Fruit fly (Drosophila melanogaster) whole organism, embryonic: ENCODE measurements around the gene CG32544.
A peak's percentile ranks its signal among the peaks of the same experiment; 100 is the strongest.

Experiments used
- Antp ChIP-seq: fragments of 200-800 bp; sonication (Bioruptor generic); optimal IDR thresholded peaks from 3 replicates; lab custom pipeline; 2016; ENCODE audit warnings: missing biosample characterization, missing genetic modification characterization
- CG10209 ChIP-seq: fragments of 200-800 bp; sonication (Bioruptor generic); optimal IDR thresholded peaks from 3 replicates; lab custom pipeline; 2017; ENCODE audit warnings: missing biosample characterization, mild to moderate bottlenecking, missing genetic modification characterization, missing genetic modification reagents
- CG11398 ChIP-seq: fragments of 200-800 bp; sonication (Bioruptor generic); optimal IDR thresholded peaks from 2 replicates; lab custom pipeline; 2016; ENCODE audit warnings: missing biosample characterization, missing genetic modification characterization
- CG1233 ChIP-seq: fragments of 200-800 bp; sonication (Bioruptor generic); optimal IDR thresholded peaks from 4 replicates; lab custom pipeline; 2018; ENCODE audit warnings: missing biosample characterization, mild to moderate bottlenecking, missing genetic modification characterization
- CG14441 ChIP-seq: fragments of 200-800 bp; sonication (Bioruptor generic); IDR thresholded peaks from 2 replicates; pipeline ENCODE4 v1.3.6; 2022; ENCODE audit warnings: missing biosample characterization, missing genetic modification characterization
- CG14710 ChIP-seq: fragments of 200-800 bp; sonication (Bioruptor generic); optimal IDR thresholded peaks from 3 replicates; lab custom pipeline; 2019; ENCODE audit warnings: missing biosample characterization, mild to moderate bottlenecking, missing genetic modification characterization, moderate library complexity
- CG15011 ChIP-seq: fragments of 200-800 bp; sonication (Bioruptor generic); optimal IDR thresholded peaks from 3 replicates; lab custom pipeline; 2018; ENCODE audit warnings: missing biosample characterization, mild to moderate bottlenecking, missing genetic modification characterization
- CG16815 ChIP-seq: fragments of 200-800 bp; sonication (Bioruptor generic); optimal IDR thresholded peaks from 3 replicates; lab custom pipeline; 2017; ENCODE audit warnings: missing biosample characterization, mild to moderate bottlenecking, missing genetic modification characterization
- CG33213 ChIP-seq: fragments of 200-800 bp; sonication (Bioruptor generic); optimal IDR thresholded peaks from 3 replicates; lab custom pipeline; 2016; ENCODE audit warnings: missing biosample characterization, missing genetic modification characterization
- CG34376 ChIP-seq: fragments of 200-800 bp; sonication (Bioruptor generic); optimal IDR thresholded peaks from 2 replicates; lab custom pipeline; 2018; ENCODE audit warnings: missing biosample characterization, mild to moderate bottlenecking, missing genetic modification characterization
- CG3995 ChIP-seq: fragments of 200-800 bp; sonication (Bioruptor generic); optimal IDR thresholded peaks from 3 replicates; lab custom pipeline; 2016; ENCODE audit warnings: missing biosample characterization, missing genetic modification characterization
- CG6272 ChIP-seq: fragments of 200-800 bp; sonication (Bioruptor generic); IDR thresholded peaks from 2 replicates; pipeline ENCODE4 v1.3.6; 2022; ENCODE audit warnings: missing biosample characterization, missing genetic modification characterization
- CG7357 ChIP-seq: fragments of 200-800 bp; sonication (Bioruptor generic); IDR thresholded peaks from 3 replicates; pipeline ENCODE4 v1.3.6; 2022; ENCODE audit warnings: missing biosample characterization, missing genetic modification characterization
- CG7839 ChIP-seq: fragments of 200-800 bp; sonication (Bioruptor generic); optimal IDR thresholded peaks from 3 replicates; lab custom pipeline; 2018; ENCODE audit warnings: missing biosample characterization, mild to moderate bottlenecking, missing genetic modification characterization, moderate library complexity
- Camta ChIP-seq: fragments of 200-800 bp; sonication (Bioruptor generic); optimal IDR thresholded peaks from 2 replicates; lab custom pipeline; 2016; ENCODE audit warnings: missing biosample characterization, missing genetic modification characterization
- Dip3 ChIP-seq: fragments of 200-800 bp; sonication (Bioruptor generic); optimal IDR thresholded peaks from 3 replicates; lab custom pipeline; 2016; ENCODE audit warnings: missing biosample characterization, missing genetic modification characterization
- Dref ChIP-seq: fragments of 200-800 bp; sonication (Bioruptor generic); IDR thresholded peaks from 2 replicates; pipeline ENCODE4 v1.3.6; 2022; ENCODE audit warnings: missing biosample characterization, missing genetic modification characterization
- Eip74EF ChIP-seq, 2 experiments: fragments of 200-800 bp in 1 of 2; fragments of >200 bp in 1 of 2; sonication (Bioruptor generic) in 1 of 2; optimal IDR thresholded peaks; 2 replicates each; lab custom pipeline; 2017 to 2019; ENCODE audit warnings: missing biosample characterization in 2 of 2, missing genetic modification characterization in 2 of 2, mild to moderate bottlenecking in 1 of 2, moderate library complexity in 1 of 2
- Gsc ChIP-seq: fragments of 200-800 bp; sonication (Bioruptor generic); IDR thresholded peaks from 2 replicates; pipeline ENCODE4 v1.3.6; 2022; ENCODE audit warnings: missing biosample characterization, missing genetic modification characterization
- HLH3B ChIP-seq: fragments of 200-800 bp; sonication (Bioruptor generic); IDR thresholded peaks from 2 replicates; pipeline ENCODE4 v1.3.6; 2022; ENCODE audit warnings: missing biosample characterization, missing genetic modification characterization
- Hey ChIP-seq: fragments of 200-800 bp; sonication (Bioruptor generic); optimal IDR thresholded peaks from 3 replicates; lab custom pipeline; 2018; ENCODE audit warnings: missing biosample characterization, mild to moderate bottlenecking, missing genetic modification characterization
- HmgZ ChIP-seq: fragments of 200-800 bp; sonication (Bioruptor generic); optimal IDR thresholded peaks from 2 replicates; lab custom pipeline; 2018; ENCODE audit warnings: missing biosample characterization, mild to moderate bottlenecking, missing genetic modification characterization
- Hr51 ChIP-seq, 2 experiments: fragments of 200-800 bp; sonication (Bioruptor generic); optimal IDR thresholded peaks; 2 replicates in 1 of 2; 3 replicates in 1 of 2; lab custom pipeline; 2016 to 2018; ENCODE audit warnings: missing biosample characterization in 2 of 2, missing genetic modification characterization in 2 of 2, mild to moderate bottlenecking in 1 of 2, moderate library complexity in 1 of 2
- Kr ChIP-seq: fragments of 200-800 bp; sonication (Bioruptor generic); optimal IDR thresholded peaks from 2 replicates; lab custom pipeline; 2017; ENCODE audit warnings: missing biosample characterization, mild to moderate bottlenecking, missing genetic modification characterization
- NFAT ChIP-seq: fragments of 200-800 bp; sonication (Bioruptor generic); IDR thresholded peaks from 2 replicates; pipeline ENCODE4 v1.3.6; 2022; ENCODE audit warnings: missing biosample characterization, missing genetic modification characterization
- Neu2 ChIP-seq: fragments of 200-800 bp; sonication (Bioruptor generic); optimal IDR thresholded peaks from 3 replicates; lab custom pipeline; 2016; ENCODE audit warnings: missing biosample characterization, missing genetic modification characterization, borderline replicate concordance
- Opbp ChIP-seq: fragments of 200-800 bp; sonication (Bioruptor generic); IDR thresholded peaks from 3 replicates; pipeline ENCODE4 v1.3.6; 2022; ENCODE audit warnings: missing biosample characterization, missing genetic modification characterization; ENCODE audit not compliant: partially characterized antibody
- Scr ChIP-seq: fragments of 200-800 bp; sonication (Bioruptor generic); IDR thresholded peaks from 2 replicates; pipeline ENCODE4 v1.3.6; 2022; ENCODE audit warnings: missing biosample characterization, missing genetic modification characterization; ENCODE audit not compliant: partially characterized antibody
- Sox100B ChIP-seq: fragments of 200-800 bp; sonication (Bioruptor generic); optimal IDR thresholded peaks from 3 replicates; lab custom pipeline; 2018; ENCODE audit warnings: missing biosample characterization, mild to moderate bottlenecking, missing genetic modification characterization
- Sry-β ChIP-seq: fragments of 200-800 bp; sonication (Bioruptor generic); optimal IDR thresholded peaks from 2 replicates; lab custom pipeline; 2018; ENCODE audit warnings: missing biosample characterization, mild to moderate bottlenecking, missing genetic modification characterization, moderate library complexity
- Stat92E ChIP-seq, 3 experiments: fragments of >200 bp in 2 of 3; fragments of 200-800 bp in 1 of 3; sonication (Bioruptor generic) in 1 of 3; optimal IDR thresholded peaks; 2 replicates each; lab custom pipeline; 2017 to 2019; ENCODE audit warnings: missing biosample characterization in 3 of 3, missing genetic modification characterization in 3 of 3, mild to moderate bottlenecking in 1 of 3, moderate library complexity in 1 of 3
- abd-A ChIP-seq: fragments of 200-800 bp; sonication (Bioruptor generic); optimal IDR thresholded peaks from 3 replicates; lab custom pipeline; 2019; ENCODE audit warnings: missing biosample characterization, mild to moderate bottlenecking, missing genetic modification characterization, moderate library complexity
- al ChIP-seq: fragments of 200-800 bp; sonication (Bioruptor generic); IDR thresholded peaks from 2 replicates; pipeline ENCODE4 v1.3.6; 2022; ENCODE audit warnings: missing biosample characterization, missing genetic modification characterization
- bbx ChIP-seq: fragments of 200-800 bp; sonication (Bioruptor generic); IDR thresholded peaks from 2 replicates; pipeline ENCODE4 v1.3.6; 2022; ENCODE audit warnings: missing biosample characterization, missing genetic modification characterization; ENCODE audit not compliant: partially characterized antibody
- bcd ChIP-seq: fragments of 200-800 bp; sonication (Bioruptor generic); optimal IDR thresholded peaks from 2 replicates; lab custom pipeline; 2017; ENCODE audit warnings: missing biosample characterization, mild to moderate bottlenecking, missing genetic modification characterization
- croc ChIP-seq: fragments of 200-800 bp; sonication (Bioruptor generic); conservative IDR thresholded peaks from 3 replicates; pipeline ENCODE4 v1.3.6; 2022; ENCODE audit warnings: missing biosample characterization, missing genetic modification characterization
- dimm ChIP-seq: fragments of 200-800 bp; sonication (Bioruptor generic); IDR thresholded peaks from 2 replicates; pipeline ENCODE4 v1.3.6; 2022; ENCODE audit warnings: missing biosample characterization, missing genetic modification characterization
- emc ChIP-seq: fragments of 200-800 bp; sonication (Bioruptor generic); optimal IDR thresholded peaks from 2 replicates; lab custom pipeline; 2016; ENCODE audit warnings: missing biosample characterization, missing genetic modification characterization
- en ChIP-seq: fragments of 200-800 bp; sonication (Bioruptor generic); optimal IDR thresholded peaks from 2 replicates; lab custom pipeline; 2016; ENCODE audit warnings: missing biosample characterization, missing genetic modification characterization
- fd96Cb ChIP-seq: fragments of 200-800 bp; sonication (Bioruptor generic); optimal IDR thresholded peaks from 2 replicates; lab custom pipeline; 2018; ENCODE audit warnings: missing biosample characterization, mild to moderate bottlenecking, missing genetic modification characterization, moderate library complexity
- fu2 ChIP-seq: fragments of 200-800 bp; sonication (Bioruptor generic); optimal IDR thresholded peaks from 2 replicates; lab custom pipeline; 2016; ENCODE audit warnings: missing biosample characterization, missing genetic modification characterization
- gsb-n ChIP-seq: fragments of 200-800 bp; sonication (Bioruptor generic); optimal IDR thresholded peaks from 3 replicates; lab custom pipeline; 2018; ENCODE audit warnings: missing biosample characterization, mild to moderate bottlenecking, missing genetic modification characterization
- hbn ChIP-seq: fragments of 200-800 bp; sonication (Bioruptor generic); IDR thresholded peaks from 2 replicates; pipeline ENCODE4 v1.3.6; 2022; ENCODE audit warnings: missing biosample characterization, missing genetic modification characterization; ENCODE audit not compliant: partially characterized antibody
- inv ChIP-seq: fragments of 200-800 bp; sonication (Bioruptor generic); IDR thresholded peaks from 2 replicates; pipeline ENCODE4 v1.3.6; 2022; ENCODE audit warnings: missing biosample characterization, missing genetic modification characterization; ENCODE audit not compliant: partially characterized antibody
- kay ChIP-seq: fragments of 200-800 bp; sonication (Bioruptor generic); optimal IDR thresholded peaks from 2 replicates; lab custom pipeline; 2016; ENCODE audit warnings: missing biosample characterization, missing genetic modification characterization
- mirr ChIP-seq: fragments of 200-800 bp; sonication (Bioruptor generic); optimal IDR thresholded peaks from 3 replicates; lab custom pipeline; 2018; ENCODE audit warnings: missing biosample characterization, mild to moderate bottlenecking, missing genetic modification characterization
- sens-2 ChIP-seq: fragments of 200-800 bp; sonication (Bioruptor generic); IDR thresholded peaks from 2 replicates; pipeline ENCODE4 v1.3.6; 2022; ENCODE audit warnings: missing biosample characterization, missing genetic modification characterization
- tna ChIP-seq: fragments of 200-800 bp; sonication (Bioruptor generic); IDR thresholded peaks from 2 replicates; pipeline ENCODE4 v1.3.6; 2022; ENCODE audit warnings: missing biosample characterization, missing genetic modification characterization; ENCODE audit not compliant: partially characterized antibody
- usp ChIP-seq: fragments of >200 bp; optimal IDR thresholded peaks from 2 replicates; lab custom pipeline; 2017; ENCODE audit warnings: missing biosample characterization, missing genetic modification characterization
- vvl ChIP-seq: fragments of 200-800 bp; sonication (Bioruptor generic); IDR thresholded peaks from 2 replicates; pipeline ENCODE4 v1.3.6; 2022; ENCODE audit warnings: missing biosample characterization, missing genetic modification characterization

Gene CG32544

dm6 chrX:18857916-18858315 lies 2.2 kb upstream of the CG32544 start, which contains the start of gene Usp39 (continued):
- TF ChIP-seq inv, result peak; percentile 55
- no peak for TF ChIP-seq bcd
- no peak for TF ChIP-seq fu2
- TF ChIP-seq en (GFP tag; lab: Kevin White, UChicago), result no peak
- TF ChIP-seq vvl (GFP tag; lab: Robert Waterston, UW), result no peak
- TF ChIP-seq Sox100B (GFP tag; lab: Kevin White, UChicago), result no peak
- no peak for TF ChIP-seq CG15011
- no peak for TF ChIP-seq Antp
- no peak for TF ChIP-seq fd96Cb (tag; lab: Kevin White, UChicago)
- no peak for TF ChIP-seq mirr (GFP tag; lab: Kevin White, UChicago)
- TF ChIP-seq sens-2, result no peak
- TF ChIP-seq hbn (GFP tag; lab: Robert Waterston, UW), result 0 out of 2 replicates have a peak, but pooled peaks have one; percentile 22
- no peak for TF ChIP-seq tna
- TF ChIP-seq Opbp (GFP tag; lab: Robert Waterston, UW), result 0 out of 3 replicates have a peak, but pooled peaks have one; percentile 21
- no peak for TF ChIP-seq gsb-n (tag; lab: Kevin White, UChicago)
- no peak for TF ChIP-seq dimm
- no peak for TF ChIP-seq croc
- TF ChIP-seq abd-A (tag; lab: Kevin White, UChicago), result no peak
- 0 out of 2 replicates have a peak, but pooled peaks have one; percentile 14 for TF ChIP-seq NFAT
- TF ChIP-seq CG16815 (GFP tag; lab: Kevin White, UChicago), result no peak
- TF ChIP-seq CG14441 (GFP tag; lab: Robert Waterston, UW), result no peak
- no peak for TF ChIP-seq Eip74EF (GFP tag; optimal IDR thresholded peaks at IDR 0.05; lab: Kevin White, UChicago)
- TF ChIP-seq bbx (GFP tag; lab: Robert Waterston, UW), result peak; percentile 66
- peak; percentile 68 for TF ChIP-seq CG14710 (tag; lab: Kevin White, UChicago)
- TF ChIP-seq emc (GFP tag; lab: Kevin White, UChicago), result no peak
- TF ChIP-seq Dip3 (GFP tag; lab: Kevin White, UChicago), result no peak
- TF ChIP-seq CG3995, result no peak
- no peak for TF ChIP-seq Gsc (GFP tag; lab: Robert Waterston, UW)
- no peak for TF ChIP-seq HmgZ (tag; lab: Kevin White, UChicago)
- peak; percentile 99 for TF ChIP-seq CG7357 (GFP tag; lab: Robert Waterston, UW)
- TF ChIP-seq CG34376, result no peak
- TF ChIP-seq CG33213, result no peak
- TF ChIP-seq CG10209, result no peak
- no peak for TF ChIP-seq HLH3B (GFP tag; lab: Robert Waterston, UW)
- no peak for TF ChIP-seq kay (GFP tag; lab: Kevin White, UChicago)
- TF ChIP-seq CG6272, result no peak
- TF ChIP-seq Kr (GFP tag; lab: Kevin White, UChicago), result no peak
- peak in 1 of 2 experiments; percentile 38 for TF ChIP-seq Hr51 (GFP tag; optimal IDR thresholded peaks at IDR 0.05; lab: Kevin White, UChicago)
- no peak for TF ChIP-seq Sry-β
- TF ChIP-seq al, result no peak
- TF ChIP-seq Camta (GFP tag; lab: Kevin White, UChicago), result no peak
- TF ChIP-seq Hey, result no peak
- TF ChIP-seq usp, result no peak
- no peak for TF ChIP-seq CG7839 (tag; lab: Kevin White, UChicago)
- TF ChIP-seq Scr, result peak; percentile 56
- no peak for TF ChIP-seq Neu2 (GFP tag; lab: Kevin White, UChicago)
- TF ChIP-seq Dref (GFP tag; lab: Robert Waterston, UW), result peak; percentile 80
- TF ChIP-seq Stat92E (GFP tag; optimal IDR thresholded peaks at IDR 0.05; lab: Kevin White, UChicago), result no peak
- no peak for TF ChIP-seq CG11398 (GFP tag; lab: Kevin White, UChicago)
- TF ChIP-seq CG1233 (GFP tag; lab: Kevin White, UChicago), result no peak
